Fruit fly (Drosophila melanogaster) whole organism, prepupa: ENCODE results near the gene kumpel.

Source experiments
- CG10669 ChIP-seq: fragments of 200-800 bp; sonication (Bioruptor generic); optimal IDR thresholded peaks from 3 replicates; lab custom pipeline; 2018; ENCODE audit warnings: missing biosample characterization, mild to moderate bottlenecking, missing genetic modification characterization, moderate library complexity
- CG11294 ChIP-seq: fragments of 200-800 bp; sonication (Bioruptor generic); IDR thresholded peaks from 2 replicates; pipeline ENCODE4 v1.3.6; 2022; ENCODE audit warnings: missing biosample characterization, missing genetic modification characterization
- CG11762 ChIP-seq: fragments of 200-800 bp; sonication (Bioruptor generic); optimal IDR thresholded peaks from 3 replicates; lab custom pipeline; 2016; ENCODE audit warnings: missing biosample characterization, missing genetic modification characterization; ENCODE audit not compliant: insufficient read depth
- CG11902 ChIP-seq: fragments of 200-800 bp; sonication (Bioruptor generic); optimal IDR thresholded peaks from 3 replicates; lab custom pipeline; 2016; ENCODE audit warnings: missing biosample characterization, missing genetic modification characterization
- CG16779 ChIP-seq: fragments of 200-800 bp; sonication (Bioruptor generic); optimal IDR thresholded peaks from 3 replicates; lab custom pipeline; 2017; ENCODE audit warnings: missing biosample characterization, mild to moderate bottlenecking, missing genetic modification characterization
- CG3032 ChIP-seq: fragments of 200-800 bp; optimal IDR thresholded peaks from 2 replicates; lab custom pipeline; 2019; ENCODE audit warnings: missing biosample characterization, mild to moderate bottlenecking, missing genetic modification characterization, moderate library complexity
- CG31627 ChIP-seq: fragments of 200-800 bp; sonication (Bioruptor generic); optimal IDR thresholded peaks from 3 replicates; lab custom pipeline; 2016; ENCODE audit warnings: missing biosample characterization, missing genetic modification characterization
- CG32006 ChIP-seq: fragments of 200-800 bp; sonication (Bioruptor generic); optimal IDR thresholded peaks from 3 replicates; lab custom pipeline; 2017; ENCODE audit warnings: missing biosample characterization, mild to moderate bottlenecking, missing genetic modification characterization
- CG34406 ChIP-seq: fragments of 200-800 bp; sonication (Bioruptor generic); optimal IDR thresholded peaks from 3 replicates; lab custom pipeline; 2016; ENCODE audit warnings: missing biosample characterization, missing genetic modification characterization
- CG4318 ChIP-seq: fragments of 200-800 bp; sonication (Bioruptor generic); optimal IDR thresholded peaks from 3 replicates; lab custom pipeline; 2017; ENCODE audit warnings: missing biosample characterization, mild to moderate bottlenecking, missing genetic modification characterization
- CG6163 ChIP-seq: fragments of 200-800 bp; sonication (Bioruptor generic); IDR thresholded peaks from 3 replicates; pipeline ENCODE4 v1.3.6; 2022; ENCODE audit warnings: missing biosample characterization, missing genetic modification characterization
- CG6792 ChIP-seq: fragments of 200-800 bp; sonication (Bioruptor generic); optimal IDR thresholded peaks from 3 replicates; lab custom pipeline; 2016; ENCODE audit warnings: missing biosample characterization, missing genetic modification characterization
- CG6808 ChIP-seq: fragments of 200-800 bp; sonication (Bioruptor generic); optimal IDR thresholded peaks from 3 replicates; lab custom pipeline; 2017; ENCODE audit warnings: missing biosample characterization, missing genetic modification characterization, mild to moderate bottlenecking, moderate library complexity, missing genetic modification reagents
- CG6854 ChIP-seq: fragments of 200-800 bp; sonication (Bioruptor generic); optimal IDR thresholded peaks from 2 replicates; lab custom pipeline; 2017; ENCODE audit warnings: missing biosample characterization, mild to moderate bottlenecking, missing genetic modification characterization
- CG7368 ChIP-seq: fragments of 200-800 bp; sonication (Bioruptor generic); optimal IDR thresholded peaks from 3 replicates; lab custom pipeline; 2016; ENCODE audit warnings: missing biosample characterization, missing genetic modification characterization
- CG8119 ChIP-seq: fragments of 200-800 bp; sonication (Bioruptor generic); IDR thresholded peaks from 3 replicates; pipeline ENCODE4 v1.3.6; 2022; ENCODE audit warnings: missing biosample characterization, missing genetic modification characterization
- CG8319 ChIP-seq: fragments of 200-800 bp; sonication (Bioruptor generic); optimal IDR thresholded peaks from 3 replicates; lab custom pipeline; 2016; ENCODE audit warnings: missing biosample characterization, missing genetic modification characterization
- CG8632 ChIP-seq: fragments of 200-800 bp; sonication (Bioruptor generic); optimal IDR thresholded peaks from 3 replicates; lab custom pipeline; 2016; ENCODE audit warnings: missing biosample characterization, missing genetic modification characterization
- CG9139 ChIP-seq: fragments of 200-800 bp; sonication (Bioruptor generic); optimal IDR thresholded peaks from 3 replicates; lab custom pipeline; 2017; ENCODE audit warnings: missing biosample characterization, mild to moderate bottlenecking, missing genetic modification characterization
- Ets21C ChIP-seq: fragments of 200-800 bp; sonication (Bioruptor generic); optimal IDR thresholded peaks from 3 replicates; lab custom pipeline; 2016; ENCODE audit warnings: missing biosample characterization, missing genetic modification characterization
- Ets96B ChIP-seq: fragments of 200-800 bp; optimal IDR thresholded peaks from 2 replicates; lab custom pipeline; 2019; ENCODE audit warnings: missing biosample characterization, mild to moderate bottlenecking, missing genetic modification characterization, moderate library complexity
- Gug ChIP-seq: fragments of 200-800 bp; sonication (Bioruptor generic); IDR thresholded peaks from 2 replicates; pipeline ENCODE4 v1.3.6; 2022; ENCODE audit warnings: missing biosample characterization, missing genetic modification characterization
- Hr38 ChIP-seq: sonication (Bioruptor generic); optimal IDR thresholded peaks from 2 replicates; lab custom pipeline; 2016; ENCODE audit warnings: missing biosample characterization, missing genetic modification characterization
- Hr39 ChIP-seq: fragments of 200-800 bp; sonication (Bioruptor generic); optimal IDR thresholded peaks from 2 replicates; lab custom pipeline; 2016; ENCODE audit warnings: missing biosample characterization, missing genetic modification characterization
- Lpt ChIP-seq: fragments of 200-800 bp; sonication (Bioruptor generic); optimal IDR thresholded peaks from 3 replicates; lab custom pipeline; 2016; ENCODE audit warnings: missing biosample characterization, missing genetic modification characterization
- Met ChIP-seq: fragments of 200-800 bp; sonication (Bioruptor generic); optimal IDR thresholded peaks from 3 replicates; lab custom pipeline; 2016; ENCODE audit warnings: missing biosample characterization, missing genetic modification characterization
- OdsH ChIP-seq: fragments of 200-800 bp; sonication (Bioruptor generic); optimal IDR thresholded peaks from 3 replicates; lab custom pipeline; 2016; ENCODE audit warnings: missing biosample characterization, missing genetic modification characterization
- Smox ChIP-seq: fragments of 200-800 bp; sonication (Bioruptor generic); optimal IDR thresholded peaks from 3 replicates; lab custom pipeline; 2016; ENCODE audit warnings: missing biosample characterization, missing genetic modification characterization
- Sox102F ChIP-seq: fragments of 200-800 bp; sonication (Bioruptor generic); optimal IDR thresholded peaks from 2 replicates; lab custom pipeline; 2016; ENCODE audit warnings: missing biosample characterization, mild to moderate bottlenecking, missing genetic modification characterization
- Sox14 ChIP-seq: fragments of 200-800 bp; sonication (Bioruptor generic); optimal IDR thresholded peaks from 3 replicates; lab custom pipeline; 2016; ENCODE audit warnings: missing biosample characterization, missing genetic modification characterization
- achi ChIP-seq: fragments of 200-800 bp; sonication (Bioruptor generic); optimal IDR thresholded peaks from 3 replicates; lab custom pipeline; 2016; ENCODE audit warnings: missing biosample characterization, missing genetic modification characterization
- acj6 ChIP-seq: fragments of 200-800 bp; sonication (Bioruptor generic); optimal IDR thresholded peaks from 3 replicates; lab custom pipeline; 2016; ENCODE audit warnings: missing biosample characterization, missing genetic modification characterization
- cyc ChIP-seq: fragments of 200-800 bp; sonication (Bioruptor generic); optimal IDR thresholded peaks from 3 replicates; lab custom pipeline; 2016; ENCODE audit warnings: missing biosample characterization, missing genetic modification characterization
- dac ChIP-seq: fragments of 200-800 bp; sonication (Bioruptor generic); optimal IDR thresholded peaks from 2 replicates; lab custom pipeline; 2017; ENCODE audit warnings: missing biosample characterization, mild to moderate bottlenecking, missing genetic modification characterization
- dsx ChIP-seq: fragments of 200-800 bp; optimal IDR thresholded peaks from 3 replicates; lab custom pipeline; 2019; ENCODE audit warnings: missing biosample characterization, mild to moderate bottlenecking, missing genetic modification characterization, moderate library complexity; ENCODE audit not compliant: poor library complexity, severe bottlenecking
- eg ChIP-seq: fragments of 200-800 bp; sonication (Bioruptor generic); IDR thresholded peaks from 3 replicates; pipeline ENCODE4 v1.3.6; 2022; ENCODE audit warnings: missing biosample characterization, missing genetic modification characterization
- fd59A ChIP-seq: fragments of 200-800 bp; sonication (Bioruptor generic); optimal IDR thresholded peaks from 2 replicates; lab custom pipeline; 2017; ENCODE audit warnings: missing biosample characterization, mild to moderate bottlenecking, missing genetic modification characterization, missing genetic modification reagents
- fd85E ChIP-seq: fragments of 200-800 bp; sonication (Bioruptor generic); optimal IDR thresholded peaks from 3 replicates; lab custom pipeline; 2016; ENCODE audit warnings: missing biosample characterization, missing genetic modification characterization
- fkh ChIP-seq: fragments of 200-800 bp; sonication (Bioruptor generic); optimal IDR thresholded peaks from 3 replicates; lab custom pipeline; 2017; ENCODE audit warnings: missing biosample characterization, mild to moderate bottlenecking, missing genetic modification characterization, moderate library complexity
- net ChIP-seq: fragments of 200-800 bp; sonication (Bioruptor generic); optimal IDR thresholded peaks from 3 replicates; lab custom pipeline; 2016; ENCODE audit warnings: missing biosample characterization, missing genetic modification characterization
- pdm3 ChIP-seq: fragments of 200-800 bp; sonication (Bioruptor generic); optimal IDR thresholded peaks from 3 replicates; lab custom pipeline; 2016; ENCODE audit warnings: missing biosample characterization, missing genetic modification characterization
- salr ChIP-seq, 2 experiments: fragments of 200-800 bp; sonication (Bioruptor generic); optimal IDR thresholded peaks; 3 replicates each; lab custom pipeline; 2016 to 2018; ENCODE audit warnings: missing biosample characterization in 2 of 2, missing genetic modification characterization in 2 of 2, mild to moderate bottlenecking in 1 of 2
- spab ChIP-seq: fragments of 200-800 bp; sonication (Bioruptor generic); optimal IDR thresholded peaks from 2 replicates; lab custom pipeline; 2017; ENCODE audit warnings: missing biosample characterization, mild to moderate bottlenecking, missing genetic modification characterization, missing genetic modification reagents
- ss ChIP-seq, 2 experiments: fragments of 200-800 bp; sonication (Bioruptor generic); optimal IDR thresholded peaks; 2 replicates in 1 of 2; 3 replicates in 1 of 2; lab custom pipeline; 2017 to 2018; ENCODE audit warnings: mild to moderate bottlenecking in 2 of 2, missing biosample characterization in 2 of 2, missing genetic modification characterization in 2 of 2, moderate library complexity in 1 of 2
- svp ChIP-seq: fragments of 200-800 bp; sonication (Bioruptor generic); peaks from one replicate; lab custom pipeline; 2016; ENCODE audit warnings: missing biosample characterization, missing genetic modification characterization
- topi ChIP-seq: fragments of 200-800 bp; sonication (Bioruptor generic); optimal IDR thresholded peaks from 3 replicates; lab custom pipeline; 2016; ENCODE audit warnings: missing biosample characterization, missing genetic modification characterization
- vri ChIP-seq: fragments of 200-800 bp; sonication (Bioruptor generic); optimal IDR thresholded peaks from 3 replicates; lab custom pipeline; 2016; ENCODE audit warnings: missing biosample characterization, mild to moderate bottlenecking, missing genetic modification characterization

Gene kumpel

dm6 chr3R:25884301-25884700 is 22.5 kb upstream of the kumpel start (continued):
- TF ChIP-seq eg (GFP tag; lab: Robert Waterston, UW) (peak; percentile 77), CG4318 (no peak), acj6 (GFP tag; lab: Kevin White, UChicago) (peak; percentile 30), svp (peak; percentile 71), CG11762 (peak; percentile 25), cyc (GFP tag; lab: Kevin White, UChicago) (peak; percentile 31), CG8119 (GFP tag; lab: Robert Waterston, UW) (peak; percentile 79)
- TF ChIP-seq, all 60 proteins: peak for 29

DNA sequence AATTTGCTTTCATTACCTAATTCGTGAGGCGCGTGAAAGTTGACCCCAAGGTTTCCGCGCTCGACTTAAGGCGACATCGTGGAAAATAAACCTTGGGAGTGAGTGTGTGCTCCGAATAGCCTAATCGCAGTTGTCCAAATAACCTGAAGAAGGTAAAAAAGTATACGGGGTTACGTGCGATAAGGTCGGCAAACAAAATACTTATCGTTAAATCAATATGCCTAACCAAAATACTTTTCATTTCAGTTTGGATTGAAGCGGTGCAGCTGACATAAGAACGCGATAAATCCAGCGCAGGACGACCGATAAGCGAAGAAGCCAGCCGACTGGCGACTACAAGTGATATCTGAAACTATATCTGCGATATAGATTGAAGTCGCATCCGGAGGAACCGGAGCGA is 21.7 kb upstream of the kumpel start:
- TF ChIP-seq OdsH (GFP tag; lab: Kevin White, UChicago): no peak
- TF ChIP-seq vri (GFP tag; lab: Kevin White, UChicago): peak; percentile 81
- peak; percentile 55 for TF ChIP-seq fkh
- TF ChIP-seq CG6163: no peak

DNA sequence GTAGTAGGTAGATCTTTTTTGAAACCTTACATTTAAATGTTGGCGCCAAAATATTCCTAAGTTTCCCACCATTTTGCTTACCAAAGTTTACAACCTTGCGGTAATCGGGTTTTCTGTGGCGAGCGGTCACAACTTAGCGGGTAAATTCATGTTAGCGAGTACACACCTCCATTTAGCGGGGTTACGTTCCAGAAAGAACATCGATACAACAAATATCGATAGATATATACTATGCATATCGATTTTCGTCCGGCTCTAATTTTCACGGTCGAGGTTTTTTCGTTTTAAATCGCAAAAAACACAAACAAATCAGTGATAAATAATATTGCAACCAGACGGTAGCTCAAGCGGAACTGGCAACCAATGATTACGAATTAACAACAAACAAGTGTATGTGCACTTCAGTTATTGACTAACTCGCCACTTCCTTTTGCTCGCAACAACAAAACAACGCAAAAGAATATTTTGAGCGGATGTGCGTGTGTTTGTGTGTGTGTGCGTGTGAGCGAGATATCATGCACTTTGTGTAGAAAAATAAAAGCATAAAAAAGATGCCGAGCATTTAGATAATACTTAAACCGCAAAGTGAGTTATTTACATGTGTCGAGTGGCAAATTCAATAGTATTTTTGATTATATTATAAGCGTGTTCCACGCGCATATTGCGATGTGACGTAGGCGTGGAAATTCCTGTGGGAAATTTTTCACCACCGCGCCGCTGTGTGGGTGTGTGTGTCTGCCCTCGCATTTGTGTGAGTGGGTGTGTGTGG is 18.3 kb upstream of the kumpel start, which contains the start of gene Lnk:
Lnk (plus strand) TSS at position 236 of the 769 bp plus-strand sequence.
- TF ChIP-seq svp (no peak), Ets21C (GFP tag; lab: Kevin White, UChicago) (no peak), pdm3 (GFP tag; lab: Kevin White, UChicago) (no peak), CG6808 (peak; percentile 69), net (GFP tag; lab: Kevin White, UChicago) (no peak), Met (no peak), achi (no peak), dsx (GFP tag; lab: Kevin White, UChicago) (peak; percentile 56), Sox14 (GFP tag; lab: Kevin White, UChicago) (peak; percentile 9), CG11902 (GFP tag; lab: Kevin White, UChicago) (no peak), salr (GFP tag; optimal IDR thresholded peaks at IDR 0.05; lab: Kevin White, UChicago) (no peak), fd59A (GFP tag; lab: Kevin White, UChicago) (no peak), Gug (GFP tag; lab: Robert Waterston, UW) (no peak), CG6163 (no peak), dac (GFP tag; lab: Kevin White, UChicago) (no peak), ss (GFP tag; optimal IDR thresholded peaks at IDR 0.05; lab: Kevin White, UChicago) (no peak), Ets96B (tag; lab: Kevin White, UChicago) (no peak), Lpt (GFP tag; lab: Kevin White, UChicago) (no peak), CG3032 (tag; lab: Kevin White, UChicago) (peak; percentile 8), acj6 (GFP tag; lab: Kevin White, UChicago) (no peak), Hr38 (GFP tag; lab: Kevin White, UChicago) (no peak), CG34406 (no peak), fd85E (GFP tag; lab: Kevin White, UChicago) (no peak), CG31627 (no peak), CG8632 (GFP tag; lab: Kevin White, UChicago) (no peak), eg (GFP tag; lab: Robert Waterston, UW) (0 out of 3 replicates have a peak, but pooled peaks have one; percentile 30), CG8319 (GFP tag; lab: Kevin White, UChicago) (no peak), spab (GFP tag; lab: Kevin White, UChicago) (peak; percentile 16), topi (GFP tag; lab: Kevin White, UChicago) (peak; percentile 6), CG7368 (GFP tag; lab: Kevin White, UChicago) (no peak), Smox (GFP tag; lab: Kevin White, UChicago) (no peak), CG32006 (GFP tag; lab: Kevin White, UChicago) (no peak), Sox102F (no peak), CG9139 (GFP tag; lab: Kevin White, UChicago) (peak; percentile 54), vri (GFP tag; lab: Kevin White, UChicago) (peak; percentile 72), CG11294 (no peak), cyc (GFP tag; lab: Kevin White, UChicago) (no peak), CG16779 (tag; lab: Kevin White, UChicago) (peak; percentile 51), CG6854 (GFP tag; lab: Kevin White, UChicago) (peak; percentile 76), CG6792 (GFP tag; lab: Kevin White, UChicago) (no peak), CG10669 (GFP tag; lab: Kevin White, UChicago) (no peak), Hr39 (GFP tag; lab: Kevin White, UChicago) (no peak)
